Worm (Caenorhabditis elegans) whole organism, midembryonic: ENCODE data around the gene W06F12.3.

ENCODE experiments used
- cog-1 ChIP-seq: sonication (generic microtip); optimal IDR thresholded peaks from 2 replicates; lab custom pipeline; 2016; ENCODE audit warnings: missing genetic modification characterization, missing compliant biosample characterization
- tab-1 ChIP-seq: fragments of 200-800 bp; sonication (Bioruptor generic); IDR thresholded peaks from 2 replicates; pipeline ENCODE4 v1.3.6; 2022; ENCODE audit warnings: missing genetic modification characterization, missing compliant biosample characterization
- ztf-23 ChIP-seq: fragments of 200-800 bp; sonication (Bioruptor generic); IDR thresholded peaks from 2 replicates; pipeline ENCODE4 v1.3.6; 2022; ENCODE audit warnings: missing genetic modification reagents, missing genetic modification characterization, missing compliant biosample characterization

DNA sequence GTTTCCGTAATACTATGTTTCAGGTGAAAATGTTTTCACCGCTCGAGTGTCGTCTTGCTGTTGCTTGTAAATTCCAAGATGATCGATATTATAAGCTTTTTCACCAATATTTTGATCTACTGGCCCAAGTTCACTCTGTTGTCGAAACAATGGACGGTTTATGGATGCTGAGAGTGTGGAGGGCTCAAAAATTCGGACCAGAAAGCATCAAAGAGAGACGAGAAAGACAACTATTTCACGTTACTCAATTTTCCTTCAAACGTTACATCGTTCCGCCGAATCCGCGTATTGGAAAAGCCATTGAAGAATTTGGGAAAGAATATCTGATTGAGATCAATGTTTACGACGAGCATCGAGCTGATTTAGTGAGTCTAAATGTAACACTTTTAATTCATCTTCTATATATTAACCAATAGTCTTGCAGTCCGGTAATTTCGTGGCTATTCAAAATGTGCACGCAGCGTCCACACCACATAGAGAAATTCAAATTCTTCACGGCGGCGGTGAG is 45.4 kb downstream of the W06F12.3 start, which contains the start of gene pot-3:
- no peak for TF ChIP-seq tab-1 (GFP tag; lab: Robert Waterston, UW)
- no peak for TF ChIP-seq cog-1 (tag; lab: Kevin White, UChicago)
- TF ChIP-seq ztf-23 (GFP tag; lab: Robert Waterston, UW): no peak
